Worm (Caenorhabditis elegans): Measurements from ENCODE around the gene pax-3.

- TF ChIP-seq elt-3 (tag; optimal IDR thresholded peaks at IDR 0.05) (no peak), snpc-4 (tag; optimal IDR thresholded peaks at IDR 0.05) (no peak), nhr-12 (tag; optimal IDR thresholded peaks at IDR 0.05) (no peak), alr-1 (tag; optimal IDR thresholded peaks at IDR 0.05) (no peak), ztf-11 (tag; optimal IDR thresholded peaks at IDR 0.05) (no peak), aly-2 (tag; optimal IDR thresholded peaks at IDR 0.05) (no peak), zag-1 (tag; optimal IDR thresholded peaks at IDR 0.05) (no peak), peb-1 (tag; optimal IDR thresholded peaks at IDR 0.05) (no peak), nhr-6 (tag; optimal IDR thresholded peaks at IDR 0.05) (no peak), nhr-23 (tag; optimal IDR thresholded peaks at IDR 0.05) (no peak), unc-39 (tag; optimal IDR thresholded peaks at IDR 0.05) (no peak), nhr-10 (tag; optimal IDR thresholded peaks at IDR 0.05) (no peak), fos-1 (tag; optimal IDR thresholded peaks at IDR 0.05) (no peak), mdl-1 (tag; optimal IDR thresholded peaks at IDR 0.05) (no peak)
Observed at ce11 chrII:10106870-10107269, 39.5 kb upstream of the pax-3 start, which contains the start of gene ZK945.6.

All from whole organism, L2 larva.